Fruit fly (Drosophila melanogaster): ENCODE data around the gene sqd.

Gene sqd

dm6 chr3R:13596409-13596808, 49.7 kb downstream of the sqd start (continued):
- TF ChIP-seq CG10979 (tag; optimal IDR thresholded peaks at IDR 0.05): no peak
- no peak for TF ChIP-seq CG12769 (tag; optimal IDR thresholded peaks at IDR 0.05)
- peak; percentile 12 for TF ChIP-seq gro (GFP tag; optimal IDR thresholded peaks at IDR 0.05)
- TF ChIP-seq Ravus (GFP tag; IDR thresholded peaks at IDR 0.05): no peak
- peak; percentile 6 for TF ChIP-seq CG1603 (tag; optimal IDR thresholded peaks at IDR 0.05)
- no peak for TF ChIP-seq Ets97D (GFP tag; optimal IDR thresholded peaks at IDR 0.05)
- no peak for TF ChIP-seq CG12104 (GFP tag; optimal IDR thresholded peaks at IDR 0.05)
- peak; percentile 28 for TF ChIP-seq CG7839 (tag; optimal IDR thresholded peaks at IDR 0.05)
- TF ChIP-seq twi (tag; optimal IDR thresholded peaks at IDR 0.05): no peak
- 0 out of 2 replicates have a peak, but pooled peaks have one; percentile 22 for TF ChIP-seq lmd (GFP tag; IDR thresholded peaks at IDR 0.05)
- TF ChIP-seq ATbp (GFP tag; optimal IDR thresholded peaks at IDR 0.05): no peak
- peak; percentile 56 for TF ChIP-seq Ptx1 (GFP tag; IDR thresholded peaks at IDR 0.05)
- no peak for TF ChIP-seq prd (optimal IDR thresholded peaks at IDR 0.05)
- 0 out of 3 replicates have a peak, but pooled peaks have one; percentile 15 for TF ChIP-seq prd (GFP tag; IDR thresholded peaks at IDR 0.05)
- peak; percentile 18 for TF ChIP-seq dmrt99B (tag; optimal IDR thresholded peaks at IDR 0.05)
- peak; percentile 8 for TF ChIP-seq nmo (GFP tag; optimal IDR thresholded peaks at IDR 0.05)
- peak; percentile 4 for TF ChIP-seq Hmr (GFP tag; optimal IDR thresholded peaks at IDR 0.05)
- no peak for TF ChIP-seq dm (GFP tag; optimal IDR thresholded peaks at IDR 0.05)
- TF ChIP-seq CG9817 (tag; optimal IDR thresholded peaks at IDR 0.05): peak; percentile 4
- TF ChIP-seq CG5180 (GFP tag; optimal IDR thresholded peaks at IDR 0.05): no peak
- peak; percentile 23 for TF ChIP-seq Sox102F (GFP tag; optimal IDR thresholded peaks at IDR 0.05)
- TF ChIP-seq CG15479 (GFP tag; optimal IDR thresholded peaks at IDR 0.05): no peak
- TF ChIP-seq gem (tag; optimal IDR thresholded peaks at IDR 0.05): peak; percentile 50
- TF ChIP-seq CG30403 (GFP tag; optimal IDR thresholded peaks at IDR 0.05): peak; percentile 15
- TF ChIP-seq dati (GFP tag; IDR thresholded peaks at IDR 0.05): 0 out of 2 replicates have a peak, but pooled peaks have one; percentile 19
- TF ChIP-seq unpg (GFP tag; optimal IDR thresholded peaks at IDR 0.05): peak; percentile 30
- TF ChIP-seq HLHmδ (GFP tag; optimal IDR thresholded peaks at IDR 0.05): no peak
- TF ChIP-seq CG11504 (tag; optimal IDR thresholded peaks at IDR 0.05): peak; percentile 45
- TF ChIP-seq E2f1 (GFP tag; IDR thresholded peaks at IDR 0.05): 0 out of 2 replicates have a peak, but pooled peaks have one; percentile 11
- TF ChIP-seq CG18764 (GFP tag; optimal IDR thresholded peaks at IDR 0.05): no peak
- no peak for TF ChIP-seq CG18619 (GFP tag; optimal IDR thresholded peaks at IDR 0.05)
- TF ChIP-seq HLH3B (GFP tag; IDR thresholded peaks at IDR 0.05): 0 out of 2 replicates have a peak, but pooled peaks have one; percentile 18
- TF ChIP-seq CG32532 (GFP tag; IDR thresholded peaks at IDR 0.05): peak; percentile 39; the same call in 1 of the 2 replicates
- TF ChIP-seq CG2120 (GFP tag; optimal IDR thresholded peaks at IDR 0.05): peak; percentile 19
- no peak for TF ChIP-seq knrl (GFP tag; IDR thresholded peaks at IDR 0.05; ENCODE audit: partially characterized antibody)
- no peak for TF ChIP-seq eyg (GFP tag; optimal IDR thresholded peaks at IDR 0.05)
- TF ChIP-seq pan (optimal IDR thresholded peaks at IDR 0.05): no peak
- TF ChIP-seq pan (GFP tag; optimal IDR thresholded peaks at IDR 0.05 in 1 of 2, IDR thresholded peaks at IDR 0.05 in 1 of 2): peak in 1 of 2 experiments; percentile 15
- TF ChIP-seq CG11247 (GFP tag; IDR thresholded peaks at IDR 0.05): peak; percentile 12; the same call in 1 of the 2 replicates
- peak; percentile 0 for TF ChIP-seq tio (GFP tag; optimal IDR thresholded peaks at IDR 0.05)
- TF ChIP-seq CHES-1-like (GFP tag; optimal IDR thresholded peaks at IDR 0.05): no peak
- TF ChIP-seq CG6689 (GFP tag; IDR thresholded peaks at IDR 0.05): peak; percentile 40; the same call in 1 of the 2 replicates
- TF ChIP-seq dysf (GFP tag; IDR thresholded peaks at IDR 0.05): peak; percentile 61; the same call in 2 of the 3 replicates
- TF ChIP-seq CG9609 (GFP tag; optimal IDR thresholded peaks at IDR 0.05): no peak
- no peak for TF ChIP-seq CG7357 (GFP tag; IDR thresholded peaks at IDR 0.05)
- no peak for TF ChIP-seq Mrtf (GFP tag; IDR thresholded peaks at IDR 0.05)
- peak; percentile 15 for TF ChIP-seq lab (GFP tag; optimal IDR thresholded peaks at IDR 0.05)
- no peak for TF ChIP-seq CG14710 (tag; optimal IDR thresholded peaks at IDR 0.05)
- TF ChIP-seq vvl (GFP tag; IDR thresholded peaks at IDR 0.05): peak; percentile 15; the same call in 1 of the 2 replicates
- peak; percentile 52; the same call in 1 of the 2 replicates for TF ChIP-seq Rfx (GFP tag; IDR thresholded peaks at IDR 0.05)
